Worm (Caenorhabditis elegans): ENCODE data around the gene F38A1.8.
A peak's percentile ranks its signal among the peaks of the same experiment; 100 is the strongest.

The F38A1.8 gene

DNA sequence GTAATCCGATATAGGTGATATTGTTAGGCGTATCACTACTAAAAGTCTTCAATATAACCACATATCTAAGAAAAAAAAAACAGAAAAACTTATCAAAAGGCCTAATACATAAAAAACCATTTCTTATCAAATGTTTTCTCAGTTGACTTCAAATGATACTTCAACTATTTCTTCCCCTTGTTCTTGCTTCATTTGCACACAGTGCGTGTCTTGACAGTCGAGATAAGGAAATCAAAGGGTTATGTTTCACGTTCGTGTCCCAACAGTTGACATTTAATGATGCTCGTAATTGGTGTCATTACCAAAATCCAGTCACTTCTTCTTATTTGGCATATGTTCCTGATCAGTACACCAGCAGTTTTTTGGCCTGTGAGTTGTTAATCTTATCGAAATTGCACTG is 27.1 kb upstream of the F38A1.8 start, which contains the start of gene clec-170:
Gene clec-170 (plus strand): TSS at position 143 of the 400 bp plus-strand sequence.
- TF ChIP-seq tbx-2 (tag; optimal IDR thresholded peaks at IDR 0.05) (no peak), fkh-10 (GFP tag; optimal IDR thresholded peaks at IDR 0.05) (no peak), elt-2 (tag; optimal IDR thresholded peaks at IDR 0.05) (peak; percentile 18), che-1 (tag; optimal IDR thresholded peaks at IDR 0.05) (no peak), unc-55 (GFP tag; optimal IDR thresholded peaks at IDR 0.05) (no peak), fax-1 (tag; optimal IDR thresholded peaks at IDR 0.05) (no peak), nhr-232 (tag; optimal IDR thresholded peaks at IDR 0.05) (no peak), ztf-16 (tag; optimal IDR thresholded peaks at IDR 0.05) (no peak)

ce11 chrIV:1266138-1266537 is 26.5 kb upstream of the F38A1.8 start:
- TF ChIP-seq pha-2 (tag; optimal IDR thresholded peaks at IDR 0.05) (no peak), fkh-10 (GFP tag; optimal IDR thresholded peaks at IDR 0.05) (no peak), elt-2 (tag; optimal IDR thresholded peaks at IDR 0.05) (peak; percentile 2)

- no peak for TF ChIP-seq elt-2 (tag; optimal IDR thresholded peaks at IDR 0.05)
- no peak for TF ChIP-seq ets-4 (tag; optimal IDR thresholded peaks at IDR 0.05)
- TF ChIP-seq hlh-8 (tag; optimal IDR thresholded peaks at IDR 0.05), result no peak
- no peak for TF ChIP-seq ceh-48 (tag; optimal IDR thresholded peaks at IDR 0.05)
- no peak for TF ChIP-seq pros-1 (tag; optimal IDR thresholded peaks at IDR 0.05)
- no peak for TF ChIP-seq nfya-1 (tag; optimal IDR thresholded peaks at IDR 0.05)
- no peak for TF ChIP-seq unc-3 (GFP tag; conservative IDR thresholded peaks at IDR 0.05)
- no peak for TF ChIP-seq unc-3 (tag; optimal IDR thresholded peaks at IDR 0.05)
- TF ChIP-seq fkh-6 (tag; optimal IDR thresholded peaks at IDR 0.05), result no peak
- TF ChIP-seq ttx-3 (tag; optimal IDR thresholded peaks at IDR 0.05), result no peak
- no peak for TF ChIP-seq ceh-30 (tag; optimal IDR thresholded peaks at IDR 0.05)
- TF ChIP-seq ceh-14 (tag; optimal IDR thresholded peaks at IDR 0.05), result no peak
- no peak for TF ChIP-seq sdc-2 (tag; optimal IDR thresholded peaks at IDR 0.05)
- no peak for TF ChIP-seq lim-6 (tag; optimal IDR thresholded peaks at IDR 0.05)
- no peak for TF ChIP-seq fax-1 (tag; optimal IDR thresholded peaks at IDR 0.05)
- no peak for TF ChIP-seq nhr-232 (tag; optimal IDR thresholded peaks at IDR 0.05)
- TF ChIP-seq tbx-7 (tag; optimal IDR thresholded peaks at IDR 0.05), result no peak
- TF ChIP-seq ztf-16 (tag; optimal IDR thresholded peaks at IDR 0.05), result no peak
- TF ChIP-seq unc-86 (tag; optimal IDR thresholded peaks at IDR 0.05), result no peak
These were observed 25.3 kb upstream of the F38A1.8 start, which contains the start of gene F38A1.13 for ce11 chrIV:1264928-1265327. TSS of gene F38A1.13 (plus strand) at chrIV:1265228.

- TF ChIP-seq pha-4 (tag; optimal IDR thresholded peaks at IDR 0.05) (no peak), nhr-11 (tag; optimal IDR thresholded peaks at IDR 0.05) (no peak), Y22D7AL.16 (tag; optimal IDR thresholded peaks at IDR 0.05) (no peak)
These were observed 22.3 kb upstream of the F38A1.8 start for ce11 chrIV:1261930-1262329.

ce11 chrIV:1261024-1261423 is 21.4 kb upstream of the F38A1.8 start, which contains the start of gene clec-169:
TSS of gene clec-169 (plus strand) at chrIV:1261324.
- TF ChIP-seq C38D4.7 (GFP tag; optimal IDR thresholded peaks at IDR 0.05) (no peak), ceh-6 (GFP tag; optimal IDR thresholded peaks at IDR 0.05) (no peak)

- no peak for TF ChIP-seq mec-3 (tag; optimal IDR thresholded peaks at IDR 0.05; ENCODE audit: borderline replicate concordance)
- TF ChIP-seq sdc-2 (tag; optimal IDR thresholded peaks at IDR 0.05), result no peak
- TF ChIP-seq ceh-6 (GFP tag; optimal IDR thresholded peaks at IDR 0.05), result no peak
- TF ChIP-seq unc-55 (GFP tag; optimal IDR thresholded peaks at IDR 0.05), result no peak
- TF ChIP-seq Y22D7AL.16 (tag; optimal IDR thresholded peaks at IDR 0.05), result no peak
- no peak for TF ChIP-seq hlh-8 (tag; optimal IDR thresholded peaks at IDR 0.05)
- no peak for TF ChIP-seq lin-11 (tag; optimal IDR thresholded peaks at IDR 0.05)
- no peak for TF ChIP-seq lim-6 (tag; optimal IDR thresholded peaks at IDR 0.05)
- TF ChIP-seq rnt-1 (tag; optimal IDR thresholded peaks at IDR 0.05), result no peak
- no peak for TF ChIP-seq unc-42 (tag; optimal IDR thresholded peaks at IDR 0.05)
- no peak for TF ChIP-seq dve-1 (tag; optimal IDR thresholded peaks at IDR 0.05)
These were observed 20.8 kb upstream of the F38A1.8 start for ce11 chrIV:1260474-1260873.

Measured in whole organism, late embryonic.